Worm (Caenorhabditis elegans): ENCODE data around the gene chtb-1.

ce11 chrIII:9327910-9328309 lies 27.4 kb downstream of the chtb-1 start:
- TF ChIP-seq ceh-13 (GFP tag; optimal IDR thresholded peaks at IDR 0.05) (no peak), ama-1 (optimal IDR thresholded peaks at IDR 0.05) (no peak), hnd-1 (tag; optimal IDR thresholded peaks at IDR 0.05) (no peak), B0310.2 (tag; optimal IDR thresholded peaks at IDR 0.05) (no peak), tra-4 (tag; optimal IDR thresholded peaks at IDR 0.05) (no peak), tbx-11 (GFP tag; IDR thresholded peaks at IDR 0.05) (no peak), flt-1 (GFP tag; IDR thresholded peaks at IDR 0.05) (no peak), F13C5.2 (tag; optimal IDR thresholded peaks at IDR 0.05) (no peak), sea-1 (GFP tag; conservative IDR thresholded peaks at IDR 0.05) (no peak), hmbx-1 (tag; optimal IDR thresholded peaks at IDR 0.05) (no peak), pes-1 (GFP tag; IDR thresholded peaks at IDR 0.05) (no peak), ets-7 (tag; optimal IDR thresholded peaks at IDR 0.05) (no peak), ceh-36 (tag; optimal IDR thresholded peaks at IDR 0.05) (no peak)

Measured in whole organism, early embryonic.